Fruit fly (Drosophila melanogaster) whole organism, embryonic: ENCODE measurements around the gene CG7183.

Experiments used
- ATbp ChIP-seq: fragments of 200-800 bp; sonication (Bioruptor generic); optimal IDR thresholded peaks from 2 replicates; lab custom pipeline; 2017; ENCODE audit warnings: missing biosample characterization, mild to moderate bottlenecking, missing genetic modification characterization, missing genetic modification reagents
- Antp ChIP-seq: fragments of 200-800 bp; sonication (Bioruptor generic); optimal IDR thresholded peaks from 3 replicates; lab custom pipeline; 2016; ENCODE audit warnings: missing biosample characterization, missing genetic modification characterization
- B-H2 ChIP-seq: fragments of 200-800 bp; sonication (Bioruptor generic); optimal IDR thresholded peaks from 2 replicates; lab custom pipeline; 2018; ENCODE audit warnings: missing biosample characterization, mild to moderate bottlenecking, missing genetic modification characterization
- CG10321 ChIP-seq: fragments of 200-800 bp; sonication (Bioruptor generic); IDR thresholded peaks from 2 replicates; pipeline ENCODE4 v1.3.6; 2022; ENCODE audit warnings: missing biosample characterization, missing genetic modification characterization
- CG10543 ChIP-seq: fragments of 200-800 bp; sonication (Bioruptor generic); optimal IDR thresholded peaks from 3 replicates; lab custom pipeline; 2017; ENCODE audit warnings: missing biosample characterization, mild to moderate bottlenecking, missing genetic modification characterization, moderate library complexity
- CG11085 ChIP-seq: fragments of 200-800 bp; sonication (Bioruptor generic); IDR thresholded peaks from 2 replicates; pipeline ENCODE4 v1.3.6; 2022; ENCODE audit warnings: missing biosample characterization, missing genetic modification characterization
- CG11247 ChIP-seq: fragments of 200-800 bp; sonication (Bioruptor generic); IDR thresholded peaks from 2 replicates; pipeline ENCODE4 v1.3.6; 2022; ENCODE audit warnings: missing biosample characterization, missing genetic modification characterization
- CG11560 ChIP-seq: fragments of 200-800 bp; sonication (Bioruptor generic); IDR thresholded peaks from 3 replicates; pipeline ENCODE4 v1.3.6; 2022; ENCODE audit warnings: missing biosample characterization, missing genetic modification characterization
- CG12104 ChIP-seq: fragments of 200-800 bp; sonication (Bioruptor generic); optimal IDR thresholded peaks from 3 replicates; lab custom pipeline; 2016; ENCODE audit warnings: missing biosample characterization, missing genetic modification characterization
- CG13296 ChIP-seq: fragments of 200-800 bp; sonication (Bioruptor generic); optimal IDR thresholded peaks from 3 replicates; lab custom pipeline; 2018; ENCODE audit warnings: missing biosample characterization, mild to moderate bottlenecking, missing genetic modification characterization
- CG13775 ChIP-seq: fragments of 200-800 bp; sonication (Bioruptor generic); optimal IDR thresholded peaks from 3 replicates; lab custom pipeline; 2017; ENCODE audit warnings: missing biosample characterization, mild to moderate bottlenecking, missing genetic modification characterization
- CG15601 ChIP-seq: fragments of 200-800 bp; sonication (Bioruptor generic); optimal IDR thresholded peaks from 3 replicates; lab custom pipeline; 2019; ENCODE audit warnings: missing biosample characterization, mild to moderate bottlenecking, missing genetic modification characterization, moderate library complexity
- CG18599 ChIP-seq: fragments of 200-800 bp; sonication (Bioruptor generic); optimal IDR thresholded peaks from 3 replicates; lab custom pipeline; 2017; ENCODE audit warnings: missing biosample characterization, missing genetic modification characterization, mild to moderate bottlenecking, moderate library complexity, missing genetic modification reagents
- CG2120 ChIP-seq: fragments of 200-800 bp; sonication (Bioruptor generic); optimal IDR thresholded peaks from 3 replicates; lab custom pipeline; 2016; ENCODE audit warnings: missing biosample characterization, missing genetic modification characterization
- CG4328 ChIP-seq: fragments of 200-800 bp; sonication (Bioruptor generic); optimal IDR thresholded peaks from 3 replicates; lab custom pipeline; 2017; ENCODE audit warnings: missing biosample characterization, missing genetic modification reagents, missing genetic modification characterization
- CG4854 ChIP-seq: fragments of 200-800 bp; sonication (Bioruptor generic); optimal IDR thresholded peaks from 2 replicates; lab custom pipeline; 2016; ENCODE audit warnings: missing biosample characterization, missing genetic modification characterization, inconsistent platforms
- CG6175 ChIP-seq: fragments of 200-800 bp; sonication (Bioruptor generic); IDR thresholded peaks from 3 replicates; pipeline ENCODE4 v1.3.6; 2022; ENCODE audit warnings: missing biosample characterization, missing genetic modification characterization
- CG7786 ChIP-seq: fragments of 200-800 bp; sonication (Bioruptor generic); optimal IDR thresholded peaks from 2 replicates; lab custom pipeline; 2016; ENCODE audit warnings: missing biosample characterization, missing genetic modification characterization
- CG8089 ChIP-seq: fragments of 200-800 bp; sonication (Bioruptor generic); optimal IDR thresholded peaks from 3 replicates; lab custom pipeline; 2016; ENCODE audit warnings: missing biosample characterization, missing genetic modification characterization
- CG8944 ChIP-seq: fragments of 200-800 bp; sonication (Bioruptor generic); optimal IDR thresholded peaks from 3 replicates; lab custom pipeline; 2016; ENCODE audit warnings: missing biosample characterization, missing genetic modification characterization
- CG9817 ChIP-seq: fragments of 200-800 bp; sonication (Bioruptor generic); optimal IDR thresholded peaks from 2 replicates; lab custom pipeline; 2018; ENCODE audit warnings: missing biosample characterization, mild to moderate bottlenecking, missing genetic modification characterization, moderate library complexity
- CG9876 ChIP-seq: fragments of 200-800 bp; sonication (Bioruptor generic); optimal IDR thresholded peaks from 2 replicates; lab custom pipeline; 2016; ENCODE audit warnings: missing biosample characterization, missing genetic modification characterization
- D ChIP-seq, 2 experiments: fragments of 200-800 bp in 1 of 2; fragments of >200 bp in 1 of 2; sonication (Bioruptor generic) in 1 of 2; optimal IDR thresholded peaks; 2 replicates in 1 of 2; 3 replicates in 1 of 2; lab custom pipeline; 2017; ENCODE audit warnings: mild to moderate bottlenecking in 1 of 2, missing biosample characterization in 1 of 2, missing genetic modification characterization in 1 of 2, missing genetic modification reagents in 1 of 2
- Doc3 ChIP-seq: fragments of 200-800 bp; sonication (Bioruptor generic); IDR thresholded peaks from 3 replicates; pipeline ENCODE4 v1.3.6; 2022; ENCODE audit warnings: missing biosample characterization, missing genetic modification characterization; ENCODE audit not compliant: partially characterized antibody
- Ets65A ChIP-seq: fragments of 200-800 bp; sonication (Bioruptor generic); peaks from one replicate; lab custom pipeline; 2016; ENCODE audit warnings: missing biosample characterization, missing genetic modification characterization
- HHEX ChIP-seq: fragments of 200-800 bp; sonication (Bioruptor generic); optimal IDR thresholded peaks from 3 replicates; lab custom pipeline; 2017; ENCODE audit warnings: missing biosample characterization, mild to moderate bottlenecking, missing genetic modification characterization, missing genetic modification reagents
- Lhr ChIP-seq: fragments of 200-800 bp; sonication (Bioruptor generic); optimal IDR thresholded peaks from 3 replicates; lab custom pipeline; 2017; ENCODE audit warnings: mild to moderate bottlenecking, missing biosample characterization, missing genetic modification reagents, missing genetic modification characterization
- MBD-R2 ChIP-seq: fragments of 200-800 bp; sonication (Bioruptor generic); IDR thresholded peaks from 2 replicates; pipeline ENCODE4 v1.3.6; 2022; ENCODE audit warnings: missing biosample characterization, missing genetic modification characterization
- Pdp1 ChIP-seq, 2 experiments: fragments of 200-800 bp; sonication (Bioruptor generic); optimal IDR thresholded peaks; 3 replicates each; lab custom pipeline; 2016; ENCODE audit warnings: missing biosample characterization in 2 of 2, missing genetic modification characterization in 2 of 2, mild to moderate bottlenecking in 1 of 2, moderate library complexity in 1 of 2
- Rfx ChIP-seq: fragments of 200-800 bp; sonication (Bioruptor generic); IDR thresholded peaks from 2 replicates; pipeline ENCODE4 v1.3.6; 2022; ENCODE audit warnings: missing biosample characterization, missing genetic modification characterization
- Side ChIP-seq: fragments of 200-800 bp; sonication (Bioruptor generic); optimal IDR thresholded peaks from 2 replicates; lab custom pipeline; 2016; ENCODE audit warnings: missing biosample characterization, missing genetic modification characterization
- Sry-δ ChIP-seq: fragments of 200-800 bp; sonication (Bioruptor generic); optimal IDR thresholded peaks from 2 replicates; lab custom pipeline; 2016; ENCODE audit warnings: missing biosample characterization, missing genetic modification characterization
- Xbp1 ChIP-seq: fragments of 200-800 bp; sonication (Bioruptor generic); optimal IDR thresholded peaks from 3 replicates; lab custom pipeline; 2016; ENCODE audit warnings: missing biosample characterization, mild to moderate bottlenecking, missing genetic modification characterization
- ap ChIP-seq: fragments of 200-800 bp; sonication (Bioruptor generic); IDR thresholded peaks from 2 replicates; pipeline ENCODE4 v1.3.6; 2022; ENCODE audit warnings: missing biosample characterization, missing genetic modification characterization
- chm ChIP-seq: fragments of 200-800 bp; sonication (Bioruptor generic); IDR thresholded peaks from 2 replicates; pipeline ENCODE4 v1.3.6; 2022; ENCODE audit warnings: missing biosample characterization, missing genetic modification characterization
- croc ChIP-seq: fragments of 200-800 bp; sonication (Bioruptor generic); conservative IDR thresholded peaks from 3 replicates; pipeline ENCODE4 v1.3.6; 2022; ENCODE audit warnings: missing biosample characterization, missing genetic modification characterization
- ems ChIP-seq: fragments of 200-800 bp; sonication (Bioruptor generic); optimal IDR thresholded peaks from 3 replicates; lab custom pipeline; 2016; ENCODE audit warnings: missing biosample characterization, missing genetic modification characterization
- grau ChIP-seq: fragments of 200-800 bp; optimal IDR thresholded peaks from 3 replicates; lab custom pipeline; 2019; ENCODE audit warnings: missing biosample characterization, mild to moderate bottlenecking, missing genetic modification characterization, moderate library complexity
- gt ChIP-seq: fragments of 200-800 bp; sonication (Bioruptor generic); IDR thresholded peaks from 2 replicates; pipeline ENCODE4 v1.3.6; 2022; ENCODE audit warnings: missing biosample characterization, missing genetic modification characterization
- lola ChIP-seq, 3 experiments: fragments of >200 bp in 2 of 3; fragments of 200-800 bp in 1 of 3; sonication (Bioruptor generic) in 1 of 3; optimal IDR thresholded peaks; 2 replicates each; lab custom pipeline; 2017 to 2019; ENCODE audit warnings: missing biosample characterization in 3 of 3, missing genetic modification characterization in 3 of 3, mild to moderate bottlenecking in 1 of 3, moderate library complexity in 1 of 3
- onecut ChIP-seq: fragments of 200-800 bp; sonication (Bioruptor generic); IDR thresholded peaks from 2 replicates; pipeline ENCODE4 v1.3.6; 2022; ENCODE audit warnings: missing biosample characterization, missing genetic modification characterization
- pfk ChIP-seq: fragments of 200-800 bp; sonication (Bioruptor generic); optimal IDR thresholded peaks from 2 replicates; lab custom pipeline; 2018; ENCODE audit warnings: missing biosample characterization, mild to moderate bottlenecking, missing genetic modification characterization, moderate library complexity
- phol ChIP-seq: fragments of 200-800 bp; sonication (Bioruptor generic); optimal IDR thresholded peaks from 3 replicates; lab custom pipeline; 2018; ENCODE audit warnings: missing biosample characterization, mild to moderate bottlenecking, missing genetic modification characterization, moderate library complexity
- prd ChIP-seq, 3 experiments: fragments of >200 bp in 2 of 3; fragments of 200-800 bp in 1 of 3; sonication (Bioruptor generic) in 1 of 3; optimal IDR thresholded peaks in 2 of 3; IDR thresholded peaks in 1 of 3; 2 replicates in 2 of 3; 3 replicates in 1 of 3; pipeline versions ENCODE4 v1.3.6 to Lab custom; 2017 to 2022; ENCODE audit warnings: missing biosample characterization in 1 of 3, missing genetic modification characterization in 1 of 3
- pros ChIP-seq: fragments of 200-800 bp; sonication (Bioruptor generic); optimal IDR thresholded peaks from 3 replicates; lab custom pipeline; 2019; ENCODE audit warnings: missing biosample characterization, mild to moderate bottlenecking, missing genetic modification characterization, moderate library complexity
- scrt ChIP-seq: fragments of 200-800 bp; sonication (Bioruptor generic); optimal IDR thresholded peaks from 2 replicates; lab custom pipeline; 2018; ENCODE audit warnings: missing biosample characterization, mild to moderate bottlenecking, missing genetic modification characterization, moderate library complexity
- seq ChIP-seq: fragments of 200-800 bp; sonication (Bioruptor generic); IDR thresholded peaks from 2 replicates; pipeline ENCODE4 v1.3.6; 2022; ENCODE audit warnings: missing biosample characterization, missing genetic modification characterization
- sisA ChIP-seq: fragments of 200-800 bp; sonication (Bioruptor generic); IDR thresholded peaks from 2 replicates; pipeline ENCODE4 v1.3.6; 2022; ENCODE audit warnings: missing biosample characterization, missing genetic modification characterization
- sr ChIP-seq: fragments of 200-800 bp; sonication (Bioruptor generic); IDR thresholded peaks from 3 replicates; pipeline ENCODE4 v1.3.6; 2022; ENCODE audit warnings: missing biosample characterization, missing genetic modification characterization
- unpg ChIP-seq: fragments of 200-800 bp; sonication (Bioruptor generic); optimal IDR thresholded peaks from 3 replicates; lab custom pipeline; 2018; ENCODE audit warnings: missing biosample characterization, mild to moderate bottlenecking, missing genetic modification characterization, moderate library complexity

CG7183 gene

dm6 chr3R:18168398-18168797 lies 52.1 kb downstream of the CG7183 start (continued):
- TF ChIP-seq CG11085 (GFP tag; lab: Robert Waterston, UW) (no peak), onecut (GFP tag; lab: Robert Waterston, UW) (peak; percentile 36; the same call in 1 of the 2 replicates), prd (optimal IDR thresholded peaks at IDR 0.05; lab: Kevin White, UChicago) (no peak), prd (GFP tag; IDR thresholded peaks at IDR 0.05; lab: Robert Waterston, UW) (no peak), CG6175 (GFP tag; lab: Robert Waterston, UW) (0 out of 3 replicates have a peak, but pooled peaks have one; percentile 25), lola (GFP tag; optimal IDR thresholded peaks at IDR 0.05; lab: Kevin White, UChicago) (no peak), Xbp1 (GFP tag; lab: Kevin White, UChicago) (no peak), scrt (GFP tag; lab: Kevin White, UChicago) (peak; percentile 99), Doc3 (GFP tag; lab: Robert Waterston, UW) (peak; percentile 49; the same call in 1 of the 3 replicates), CG4854 (no peak), B-H2 (GFP tag; lab: Kevin White, UChicago) (peak; percentile 55), Antp (GFP tag; lab: Kevin White, UChicago) (no peak), CG12104 (no peak), Pdp1 (GFP tag; optimal IDR thresholded peaks at IDR 0.05; lab: Kevin White, UChicago) (no peak), CG13296 (GFP tag; lab: Kevin White, UChicago) (peak; percentile 31), pros (GFP tag; lab: Kevin White, UChicago) (no peak), phol (peak; percentile 85), Lhr (no peak), CG7786 (peak; percentile 43), CG10543 (GFP tag; lab: Kevin White, UChicago) (peak; percentile 73), CG13775 (GFP tag; lab: Kevin White, UChicago) (peak; percentile 14), sisA (GFP tag; lab: Robert Waterston, UW) (no peak), chm (GFP tag; lab: Robert Waterston, UW) (no peak), CG8944 (GFP tag; lab: Kevin White, UChicago) (no peak), ap (GFP tag; lab: Robert Waterston, UW) (no peak), seq (GFP tag; lab: Robert Waterston, UW) (no peak), Side (GFP tag; lab: Kevin White, UChicago) (peak; percentile 18), sr (GFP tag; lab: Robert Waterston, UW) (no peak), ems (GFP tag; lab: Kevin White, UChicago) (no peak), HHEX (GFP tag; lab: Kevin White, UChicago) (no peak), Rfx (peak; percentile 74), CG8089 (GFP tag; lab: Kevin White, UChicago) (no peak), gt (GFP tag; lab: Robert Waterston, UW) (no peak), CG2120 (GFP tag; lab: Kevin White, UChicago) (peak; percentile 58), CG9876 (peak; percentile 2), grau (tag; lab: Kevin White, UChicago) (no peak), D (optimal IDR thresholded peaks at IDR 0.05; lab: Kevin White, UChicago) (no peak), D (GFP tag; optimal IDR thresholded peaks at IDR 0.05; lab: Kevin White, UChicago) (no peak), Ets65A (GFP tag; lab: Kevin White, UChicago) (peak; percentile 34), CG9817 (peak; percentile 44), Sry-δ (GFP tag; lab: Kevin White, UChicago) (peak; percentile 22), CG10321 (GFP tag; lab: Robert Waterston, UW) (no peak), pfk (GFP tag; lab: Kevin White, UChicago) (peak; percentile 4), CG11560 (tag; lab: Robert Waterston, UW) (no peak), ATbp (GFP tag; lab: Kevin White, UChicago) (peak; percentile 7), unpg (GFP tag; lab: Kevin White, UChicago) (peak; percentile 29), CG15601 (tag; lab: Kevin White, UChicago) (no peak), CG4328 (peak; percentile 36), CG11247 (GFP tag; lab: Robert Waterston, UW) (no peak), MBD-R2 (peak; percentile 25; the same call in 1 of the 2 replicates), croc (no peak), CG18599 (GFP tag; lab: Kevin White, UChicago) (peak; percentile 65)
